Fruit fly (Drosophila melanogaster): ENCODE data around the gene CG4935.
A peak's percentile ranks its signal among the peaks of the same experiment; 100 is the strongest.

The CG4935 gene

dm6 chr2L:16255232-16256117, 6.5 kb upstream of the CG4935 start:
- no peak for TF ChIP-seq CG10267 (tag; optimal IDR thresholded peaks at IDR 0.05)
- TF ChIP-seq CG30403 (GFP tag; optimal IDR thresholded peaks at IDR 0.05) = no peak
- TF ChIP-seq CG14710 (tag; optimal IDR thresholded peaks at IDR 0.05) = no peak
- peak; percentile 13 for TF ChIP-seq lbe (GFP tag; optimal IDR thresholded peaks at IDR 0.05)
- TF ChIP-seq wdn (GFP tag; IDR thresholded peaks at IDR 0.05) = no peak
- TF ChIP-seq vfl (GFP tag; optimal IDR thresholded peaks at IDR 0.05) = no peak
- TF ChIP-seq gcm (GFP tag; optimal IDR thresholded peaks at IDR 0.05) = no peak
- TF ChIP-seq CG3163 (GFP tag; optimal IDR thresholded peaks at IDR 0.05) = no peak
- TF ChIP-seq chinmo (GFP tag; IDR thresholded peaks at IDR 0.05; ENCODE audit: partially characterized antibody) = 0 out of 4 replicates have a peak, but pooled peaks have one; percentile 50
- no peak for TF ChIP-seq CG8290 (GFP tag; optimal IDR thresholded peaks at IDR 0.05)
- no peak for TF ChIP-seq CG8290 (tag; optimal IDR thresholded peaks at IDR 0.05)
- TF ChIP-seq CG6854 (GFP tag; optimal IDR thresholded peaks at IDR 0.05) = no peak
- no peak for TF ChIP-seq jumu (GFP tag; optimal IDR thresholded peaks at IDR 0.05)
- peak; percentile 66 for TF ChIP-seq exex (tag; optimal IDR thresholded peaks at IDR 0.05)
- no peak for TF ChIP-seq tup (GFP tag; optimal IDR thresholded peaks at IDR 0.05)
- TF ChIP-seq CG2202 (tag; optimal IDR thresholded peaks at IDR 0.05) = no peak
- no peak for TF ChIP-seq gsb (GFP tag; IDR thresholded peaks at IDR 0.05)
- no peak for TF ChIP-seq CG32767 (GFP tag; IDR thresholded peaks at IDR 0.05)
- no peak for TF ChIP-seq D19A (tag; optimal IDR thresholded peaks at IDR 0.05)
- no peak for TF ChIP-seq CG12942 (GFP tag; optimal IDR thresholded peaks at IDR 0.05)
- no peak for TF ChIP-seq sens (GFP tag)
- peak; percentile 8 for TF ChIP-seq ftz-f1 (GFP tag; optimal IDR thresholded peaks at IDR 0.05)
- no peak for TF ChIP-seq NfI (GFP tag; optimal IDR thresholded peaks at IDR 0.05)
- no peak for TF ChIP-seq tna (GFP tag; IDR thresholded peaks at IDR 0.05; ENCODE audit: partially characterized antibody)
- TF ChIP-seq Pdp1 (GFP tag; optimal IDR thresholded peaks at IDR 0.05) = peak in 1 of 2 experiments; percentile 87
- TF ChIP-seq CG4282 (GFP tag; optimal IDR thresholded peaks at IDR 0.05) = no peak
- no peak for TF ChIP-seq fd96Cb (tag; optimal IDR thresholded peaks at IDR 0.05)
- TF ChIP-seq CG10654 (GFP tag; optimal IDR thresholded peaks at IDR 0.05) = no peak
- TF ChIP-seq sisA (GFP tag; IDR thresholded peaks at IDR 0.05) = no peak
- no peak for TF ChIP-seq CG14860 (GFP tag; IDR thresholded peaks at IDR 0.05; ENCODE audit: partially characterized antibody)
- TF ChIP-seq CG7372 (GFP tag; IDR thresholded peaks at IDR 0.05) = no peak
- TF ChIP-seq CG4854 (GFP tag; optimal IDR thresholded peaks at IDR 0.05) = no peak
- TF ChIP-seq nom (GFP tag; optimal IDR thresholded peaks at IDR 0.05) = peak; percentile 78
- peak; percentile 51 for TF ChIP-seq stwl (tag; optimal IDR thresholded peaks at IDR 0.05)
- no peak for TF ChIP-seq seq (GFP tag; IDR thresholded peaks at IDR 0.05)
- no peak for TF ChIP-seq zf30C (GFP tag; optimal IDR thresholded peaks at IDR 0.05)
- peak; percentile 19 for TF ChIP-seq cg (GFP tag; optimal IDR thresholded peaks at IDR 0.05)
- TF ChIP-seq CG12391 (tag; optimal IDR thresholded peaks at IDR 0.05) = no peak
- TF ChIP-seq CG34422 (GFP tag; IDR thresholded peaks at IDR 0.05) = no peak
- no peak for TF ChIP-seq Oaz (GFP tag; IDR thresholded peaks at IDR 0.05)
- peak; percentile 88 for TF ChIP-seq sd (tag; optimal IDR thresholded peaks at IDR 0.05)
- TF ChIP-seq CG2875 (GFP tag; optimal IDR thresholded peaks at IDR 0.05) = no peak
- no peak for TF ChIP-seq CG3407 (GFP tag; optimal IDR thresholded peaks at IDR 0.05)
- TF ChIP-seq rib (GFP tag; IDR thresholded peaks at IDR 0.05) = peak; percentile 73; the same call in 1 of the 2 replicates
- TF ChIP-seq CG7556 (GFP tag; optimal IDR thresholded peaks at IDR 0.05) = no peak
- TF ChIP-seq Nf-YB (GFP tag; optimal IDR thresholded peaks at IDR 0.05) = no peak
- TF ChIP-seq gem (tag; optimal IDR thresholded peaks at IDR 0.05) = peak; percentile 76
- peak; percentile 21 for TF ChIP-seq pros (GFP tag; optimal IDR thresholded peaks at IDR 0.05)
- TF ChIP-seq NC2β (GFP tag; optimal IDR thresholded peaks at IDR 0.05) = no peak
